Worm (Caenorhabditis elegans) whole organism, young adult: ENCODE data around the gene W02B12.12.
A peak's percentile ranks its signal among the peaks of the same experiment; 100 is the strongest.

Experiments used
- B0336.3 ChIP-seq: fragments of 200-800 bp; sonication (Bioruptor generic); IDR thresholded peaks from 2 replicates; pipeline ENCODE4 v1.3.6; 2022; ENCODE audit warnings: missing genetic modification characterization, missing compliant biosample characterization
- F10E7.11 ChIP-seq: sonication (generic microtip); optimal IDR thresholded peaks from 2 replicates; lab custom pipeline; 2017; ENCODE audit warnings: mild to moderate bottlenecking, missing genetic modification characterization, moderate library complexity, missing compliant biosample characterization
- F33H1.4 ChIP-seq: fragments of 200-800 bp; sonication (Bioruptor generic); IDR thresholded peaks from 2 replicates; pipeline ENCODE4 v1.3.6; 2022; ENCODE audit warnings: missing genetic modification reagents, missing genetic modification characterization, missing compliant biosample characterization
- Y56A3A.18 ChIP-seq: fragments of 200-800 bp; sonication (Bioruptor generic); IDR thresholded peaks from 2 replicates; pipeline ENCODE4 v1.3.6; 2022; ENCODE audit warnings: missing genetic modification reagents, missing genetic modification characterization, missing compliant biosample characterization
- egl-18 ChIP-seq: fragments of 200-800 bp; sonication (Bioruptor generic); IDR thresholded peaks from 2 replicates; pipeline ENCODE4 v1.3.6; 2022; ENCODE audit warnings: missing genetic modification reagents, missing genetic modification characterization, missing compliant biosample characterization
- egrh-3 ChIP-seq: fragments of 200-800 bp; sonication (Bioruptor generic); IDR thresholded peaks from 2 replicates; pipeline ENCODE4 v1.3.6; 2022; ENCODE audit warnings: missing genetic modification reagents, missing genetic modification characterization, missing compliant biosample characterization
- let-526 ChIP-seq: fragments of 200-800 bp; sonication (Bioruptor generic); IDR thresholded peaks from 2 replicates; pipeline ENCODE4 v1.3.6; 2022; ENCODE audit warnings: missing genetic modification reagents, missing genetic modification characterization, missing compliant biosample characterization

ce11 chrII:11455140-11455539 is 23.8 kb downstream of the W02B12.12 start:
- TF ChIP-seq F33H1.4 (GFP tag; lab: Robert Waterston, UW), result no peak
- no peak for TF ChIP-seq let-526 (GFP tag; lab: Robert Waterston, UW)
- no peak for TF ChIP-seq Y56A3A.18 (GFP tag; lab: Robert Waterston, UW)
- TF ChIP-seq B0336.3 (GFP tag; lab: Robert Waterston, UW), result no peak
- peak; percentile 75; the same call in 1 of the 2 replicates for TF ChIP-seq egrh-3 (GFP tag; lab: Robert Waterston, UW)
- no peak for TF ChIP-seq egl-18 (GFP tag; lab: Robert Waterston, UW)
- no peak for TF ChIP-seq F10E7.11 (tag; lab: Kevin White, UChicago)
